Fruit fly (Drosophila melanogaster) whole organism, embryonic: ENCODE results near the gene GABPI.

ENCODE experiments used
- Bdp1 ChIP-seq: fragments of 200-800 bp; sonication (Bioruptor generic); optimal IDR thresholded peaks from 3 replicates; lab custom pipeline; 2016; ENCODE audit warnings: missing biosample characterization, missing genetic modification characterization
- CG11085 ChIP-seq: fragments of 200-800 bp; sonication (Bioruptor generic); IDR thresholded peaks from 2 replicates; pipeline ENCODE4 v1.3.6; 2022; ENCODE audit warnings: missing biosample characterization, missing genetic modification characterization
- CG11093 ChIP-seq: fragments of 200-800 bp; sonication (Bioruptor generic); IDR thresholded peaks from 3 replicates; pipeline ENCODE4 v1.3.6; 2022; ENCODE audit warnings: missing biosample characterization, missing genetic modification characterization
- CG12769 ChIP-seq: fragments of 200-800 bp; sonication (Bioruptor generic); optimal IDR thresholded peaks from 2 replicates; lab custom pipeline; 2019; ENCODE audit warnings: missing biosample characterization, mild to moderate bottlenecking, missing genetic modification characterization, moderate library complexity
- CG13775 ChIP-seq: fragments of 200-800 bp; sonication (Bioruptor generic); optimal IDR thresholded peaks from 3 replicates; lab custom pipeline; 2017; ENCODE audit warnings: missing biosample characterization, mild to moderate bottlenecking, missing genetic modification characterization
- CG15601 ChIP-seq: fragments of 200-800 bp; sonication (Bioruptor generic); optimal IDR thresholded peaks from 3 replicates; lab custom pipeline; 2019; ENCODE audit warnings: missing biosample characterization, mild to moderate bottlenecking, missing genetic modification characterization, moderate library complexity
- CG15696 ChIP-seq: fragments of 200-800 bp; sonication (Bioruptor generic); optimal IDR thresholded peaks from 2 replicates; lab custom pipeline; 2019; ENCODE audit warnings: missing biosample characterization, mild to moderate bottlenecking, missing genetic modification characterization, moderate library complexity
- CG17361 ChIP-seq: fragments of 200-800 bp; sonication (Bioruptor generic); IDR thresholded peaks from 3 replicates; pipeline ENCODE4 v1.3.6; 2022; ENCODE audit warnings: missing biosample characterization, missing genetic modification characterization
- CG2116 ChIP-seq: fragments of 200-800 bp; sonication (Bioruptor generic); optimal IDR thresholded peaks from 3 replicates; lab custom pipeline; 2018; ENCODE audit warnings: missing biosample characterization, mild to moderate bottlenecking, missing genetic modification characterization
- CG2889 ChIP-seq: fragments of 200-800 bp; sonication (Bioruptor generic); IDR thresholded peaks from 3 replicates; pipeline ENCODE4 v1.3.6; 2022; ENCODE audit warnings: missing biosample characterization, missing genetic modification characterization
- CG31224 ChIP-seq: fragments of 200-800 bp; sonication (Bioruptor generic); IDR thresholded peaks from 2 replicates; pipeline ENCODE4 v1.3.6; 2022; ENCODE audit warnings: missing biosample characterization, missing genetic modification characterization
- CG31441 ChIP-seq: fragments of 200-800 bp; sonication (Bioruptor generic); IDR thresholded peaks from 2 replicates; pipeline ENCODE4 v1.3.6; 2022; ENCODE audit warnings: missing biosample characterization, missing genetic modification characterization
- CG6254 ChIP-seq: fragments of 200-800 bp; sonication (Bioruptor generic); optimal IDR thresholded peaks from 3 replicates; lab custom pipeline; 2017; ENCODE audit warnings: mild to moderate bottlenecking, missing biosample characterization, missing genetic modification reagents, missing genetic modification characterization
- CG6689 ChIP-seq: fragments of 200-800 bp; sonication (Bioruptor generic); IDR thresholded peaks from 2 replicates; pipeline ENCODE4 v1.3.6; 2022; ENCODE audit warnings: missing biosample characterization, missing genetic modification characterization
- CG7928 ChIP-seq: fragments of 200-800 bp; sonication (Bioruptor generic); optimal IDR thresholded peaks from 2 replicates; lab custom pipeline; 2017; ENCODE audit warnings: missing biosample characterization, mild to moderate bottlenecking, missing genetic modification characterization
- CG7963 ChIP-seq: fragments of 200-800 bp; sonication (Bioruptor generic); IDR thresholded peaks from 3 replicates; pipeline ENCODE4 v1.3.6; 2022; ENCODE audit warnings: missing biosample characterization, missing genetic modification characterization; ENCODE audit not compliant: partially characterized antibody
- CG9609 ChIP-seq: fragments of 200-800 bp; sonication (Bioruptor generic); optimal IDR thresholded peaks from 3 replicates; lab custom pipeline; 2016; ENCODE audit warnings: missing biosample characterization, missing genetic modification characterization
- Drgx ChIP-seq: fragments of 200-800 bp; sonication (Bioruptor generic); IDR thresholded peaks from 2 replicates; pipeline ENCODE4 v1.3.6; 2022; ENCODE audit warnings: missing biosample characterization, missing genetic modification characterization
- Fer1 ChIP-seq: fragments of 200-800 bp; sonication (Bioruptor generic); optimal IDR thresholded peaks from 2 replicates; lab custom pipeline; 2017; ENCODE audit warnings: missing biosample characterization, mild to moderate bottlenecking, missing genetic modification characterization
- GATAe ChIP-seq: fragments of 200-800 bp; sonication (Bioruptor generic); conservative IDR thresholded peaks from 2 replicates; pipeline ENCODE4 v1.3.6; 2022; ENCODE audit warnings: missing biosample characterization, missing genetic modification characterization
- Gsc ChIP-seq: fragments of 200-800 bp; sonication (Bioruptor generic); IDR thresholded peaks from 2 replicates; pipeline ENCODE4 v1.3.6; 2022; ENCODE audit warnings: missing biosample characterization, missing genetic modification characterization
- H2.0 ChIP-seq: fragments of 200-800 bp; sonication (Bioruptor generic); IDR thresholded peaks from 2 replicates; pipeline ENCODE4 v1.3.6; 2022; ENCODE audit warnings: missing biosample characterization, missing genetic modification characterization
- HLH4C ChIP-seq: fragments of 200-800 bp; sonication (Bioruptor generic); IDR thresholded peaks from 3 replicates; pipeline ENCODE4 v1.3.6; 2022; ENCODE audit warnings: missing biosample characterization, missing genetic modification characterization; ENCODE audit not compliant: partially characterized antibody
- Hr39 ChIP-seq: fragments of >200 bp; optimal IDR thresholded peaks from 2 replicates; lab custom pipeline; 2017
- Neu2 ChIP-seq: fragments of 200-800 bp; sonication (Bioruptor generic); optimal IDR thresholded peaks from 3 replicates; lab custom pipeline; 2016; ENCODE audit warnings: missing biosample characterization, missing genetic modification characterization, borderline replicate concordance
- NfI ChIP-seq: fragments of 200-800 bp; sonication (Bioruptor generic); optimal IDR thresholded peaks from 3 replicates; lab custom pipeline; 2018; ENCODE audit warnings: missing biosample characterization, mild to moderate bottlenecking, missing genetic modification characterization, moderate library complexity
- Ravus ChIP-seq: fragments of 200-800 bp; sonication (Bioruptor generic); IDR thresholded peaks from 2 replicates; pipeline ENCODE4 v1.3.6; 2022; ENCODE audit warnings: missing biosample characterization, missing genetic modification characterization
- Ssrp ChIP-seq: fragments of 200-800 bp; sonication (Bioruptor generic); optimal IDR thresholded peaks from 2 replicates; lab custom pipeline; 2018; ENCODE audit warnings: missing biosample characterization, mild to moderate bottlenecking, missing genetic modification characterization, moderate library complexity
- Vsx1 ChIP-seq: fragments of 200-800 bp; sonication (Bioruptor generic); optimal IDR thresholded peaks from 2 replicates; lab custom pipeline; 2017; ENCODE audit warnings: missing biosample characterization, mild to moderate bottlenecking, missing genetic modification characterization, missing genetic modification reagents
- aop ChIP-seq: fragments of 200-800 bp; sonication (Bioruptor generic); IDR thresholded peaks from 2 replicates; pipeline ENCODE4 v1.3.6; 2022; ENCODE audit warnings: missing biosample characterization, missing genetic modification characterization
- bcd ChIP-seq: fragments of 200-800 bp; sonication (Bioruptor generic); optimal IDR thresholded peaks from 2 replicates; lab custom pipeline; 2017; ENCODE audit warnings: missing biosample characterization, mild to moderate bottlenecking, missing genetic modification characterization
- crol ChIP-seq: fragments of 200-800 bp; sonication (Bioruptor generic); IDR thresholded peaks from 2 replicates; pipeline ENCODE4 v1.3.6; 2022; ENCODE audit warnings: missing biosample characterization, missing genetic modification characterization
- crp ChIP-seq, 2 experiments: fragments of 200-800 bp; sonication (Bioruptor generic); optimal IDR thresholded peaks; 2 replicates in 1 of 2; 3 replicates in 1 of 2; lab custom pipeline; 2017; ENCODE audit warnings: missing biosample characterization in 2 of 2, missing genetic modification characterization in 2 of 2, mild to moderate bottlenecking in 1 of 2, moderate library complexity in 1 of 2
- dan ChIP-seq: fragments of 200-800 bp; sonication (Bioruptor generic); IDR thresholded peaks from 2 replicates; pipeline ENCODE4 v1.3.6; 2022; ENCODE audit warnings: missing biosample characterization, missing genetic modification characterization
- ems ChIP-seq: fragments of 200-800 bp; sonication (Bioruptor generic); optimal IDR thresholded peaks from 3 replicates; lab custom pipeline; 2016; ENCODE audit warnings: missing biosample characterization, missing genetic modification characterization
- exex ChIP-seq: fragments of 200-800 bp; sonication (Bioruptor generic); optimal IDR thresholded peaks from 4 replicates; lab custom pipeline; 2018; ENCODE audit warnings: missing biosample characterization, mild to moderate bottlenecking, missing genetic modification characterization, moderate library complexity
- h ChIP-seq: fragments of >200 bp; optimal IDR thresholded peaks from 2 replicates; lab custom pipeline; 2017
- ham ChIP-seq: fragments of 200-800 bp; sonication (Bioruptor generic); IDR thresholded peaks from 2 replicates; pipeline ENCODE4 v1.3.6; 2022; ENCODE audit warnings: missing biosample characterization, missing genetic modification characterization
- kay ChIP-seq: fragments of 200-800 bp; sonication (Bioruptor generic); optimal IDR thresholded peaks from 2 replicates; lab custom pipeline; 2016; ENCODE audit warnings: missing biosample characterization, missing genetic modification characterization
- ken ChIP-seq: fragments of 200-800 bp; sonication (Bioruptor generic); IDR thresholded peaks from 3 replicates; pipeline ENCODE4 v1.3.6; 2022; ENCODE audit warnings: missing biosample characterization, missing genetic modification characterization
- lola ChIP-seq, 3 experiments: fragments of >200 bp in 2 of 3; fragments of 200-800 bp in 1 of 3; sonication (Bioruptor generic) in 1 of 3; optimal IDR thresholded peaks; 2 replicates each; lab custom pipeline; 2017 to 2019; ENCODE audit warnings: missing biosample characterization in 3 of 3, missing genetic modification characterization in 3 of 3, mild to moderate bottlenecking in 1 of 3, moderate library complexity in 1 of 3
- mam ChIP-seq: fragments of 200-800 bp; sonication (Bioruptor generic); optimal IDR thresholded peaks from 3 replicates; lab custom pipeline; 2016; ENCODE audit warnings: missing biosample characterization, missing genetic modification characterization
- oc ChIP-seq: fragments of 200-800 bp; sonication (Bioruptor generic); optimal IDR thresholded peaks from 2 replicates; lab custom pipeline; 2018; ENCODE audit warnings: missing biosample characterization, mild to moderate bottlenecking, missing genetic modification characterization, moderate library complexity
- pnt ChIP-seq: fragments of 200-800 bp; sonication (Bioruptor generic); optimal IDR thresholded peaks from 3 replicates; lab custom pipeline; 2016; ENCODE audit warnings: missing biosample characterization, missing genetic modification characterization
- pzg ChIP-seq: fragments of 200-800 bp; sonication (Bioruptor generic); optimal IDR thresholded peaks from 3 replicates; lab custom pipeline; 2018; ENCODE audit warnings: missing biosample characterization, mild to moderate bottlenecking, missing genetic modification characterization, moderate library complexity
- run ChIP-seq: fragments of 200-800 bp; sonication (Bioruptor generic); optimal IDR thresholded peaks from 3 replicates; lab custom pipeline; 2018; ENCODE audit warnings: missing biosample characterization, mild to moderate bottlenecking, missing genetic modification characterization
- sna ChIP-seq: fragments of 200-800 bp; sonication (Bioruptor generic); IDR thresholded peaks from 2 replicates; pipeline ENCODE4 v1.3.6; 2022; ENCODE audit warnings: missing biosample characterization, missing genetic modification characterization; ENCODE audit not compliant: partially characterized antibody
- ssp ChIP-seq: fragments of 200-800 bp; sonication (Bioruptor generic); IDR thresholded peaks from 2 replicates; pipeline ENCODE4 v1.3.6; 2022; ENCODE audit warnings: missing biosample characterization, missing genetic modification characterization
- trh ChIP-seq: fragments of 200-800 bp; sonication (Bioruptor generic); optimal IDR thresholded peaks from 2 replicates; lab custom pipeline; 2016; ENCODE audit warnings: missing biosample characterization, missing genetic modification characterization

GABPI gene

dm6 chr2L:2987681-2988381 is 42.5 kb upstream of the GABPI start, which contains the start of the genes Chd1 and Bem46 (continued):
- TF ChIP-seq crp (GFP tag; optimal IDR thresholded peaks at IDR 0.05; lab: Kevin White, UChicago) (peak; percentile 64 to 92), Vsx1 (no peak), CG7963 (0 out of 3 replicates have a peak, but pooled peaks have one; percentile 13), CG2889 (GFP tag; lab: Robert Waterston, UW) (peak; percentile 84; the same call in 2 of the 3 replicates), Drgx (GFP tag; lab: Robert Waterston, UW) (peak; percentile 68), mam (GFP tag; lab: Kevin White, UChicago) (peak; percentile 89), Gsc (GFP tag; lab: Robert Waterston, UW) (peak; percentile 48; the same call in 1 of the 2 replicates), Ravus (GFP tag; lab: Robert Waterston, UW) (peak; percentile 25), bcd (peak; percentile 89), ham (GFP tag; lab: Robert Waterston, UW) (peak; percentile 66; the same call in 1 of the 2 replicates), HLH4C (no peak), CG17361 (GFP tag; lab: Robert Waterston, UW) (peak; percentile 96), CG7928 (peak; percentile 38), ssp (GFP tag; lab: Robert Waterston, UW) (peak; percentile 78), CG31441 (GFP tag; lab: Robert Waterston, UW) (no peak; the same call in 1 of the 2 replicates), aop (GFP tag; lab: Robert Waterston, UW) (peak; percentile 53; the same call in 1 of the 2 replicates), Ssrp (tag; lab: Kevin White, UChicago) (peak; percentile 89), CG6689 (GFP tag; lab: Robert Waterston, UW) (peak; percentile 84), CG31224 (GFP tag; lab: Robert Waterston, UW) (peak; percentile 54; the same call in 1 of the 2 replicates), exex (tag; lab: Kevin White, UChicago) (no peak), CG9609 (peak; percentile 63), CG15696 (tag; lab: Kevin White, UChicago) (peak; percentile 79), dan (GFP tag; lab: Robert Waterston, UW) (no peak), CG15601 (tag; lab: Kevin White, UChicago) (no peak), Hr39 (lab: Kevin White, UChicago) (no peak), CG13775 (GFP tag; lab: Kevin White, UChicago) (peak; percentile 92), lola (GFP tag; optimal IDR thresholded peaks at IDR 0.05; lab: Kevin White, UChicago) (peak in 1 of 3 experiments; percentile 87), crol (GFP tag; lab: Robert Waterston, UW) (peak; percentile 33; the same call in 1 of the 2 replicates), ken (GFP tag; lab: Robert Waterston, UW) (peak; percentile 83), oc (peak; percentile 52), CG6254 (GFP tag; lab: Kevin White, UChicago) (peak; percentile 53), NfI (GFP tag; lab: Kevin White, UChicago) (peak; percentile 85), h (lab: Kevin White, UChicago) (no peak), CG11085 (peak; percentile 57; the same call in 1 of the 2 replicates), kay (GFP tag; lab: Kevin White, UChicago) (peak; percentile 72), CG2116 (peak; percentile 94), pzg (peak; percentile 39), CG11093 (peak; percentile 78; the same call in 2 of the 3 replicates), GATAe (no peak; the same call in 1 of the 2 replicates), ems (GFP tag; lab: Kevin White, UChicago) (peak; percentile 69), H2.0 (GFP tag; lab: Robert Waterston, UW) (peak; percentile 79), pnt (GFP tag; lab: Kevin White, UChicago) (peak; percentile 74), CG12769 (tag; lab: Kevin White, UChicago) (no peak), Bdp1 (GFP tag; lab: Kevin White, UChicago) (peak; percentile 51), trh (GFP tag; lab: Kevin White, UChicago) (peak; percentile 81), Neu2 (GFP tag; lab: Kevin White, UChicago) (no peak), Fer1 (GFP tag; lab: Kevin White, UChicago) (peak; percentile 72), run (tag; lab: Kevin White, UChicago) (peak; percentile 26), sna (no peak)
